Worm (Caenorhabditis elegans) whole organism, L2 larva: ENCODE data around the gene clec-182.

Source experiments
- C34F6.9 ChIP-seq: fragments of 150-350 bp; optimal IDR thresholded peaks from 2 replicates; lab custom pipeline; 2014; ENCODE audit warnings: missing biosample characterization, missing genetic modification characterization
- F13H6.1 ChIP-seq: sonication (generic microtip); optimal IDR thresholded peaks from 2 replicates; lab custom pipeline; 2016; ENCODE audit warnings: missing genetic modification characterization, missing compliant biosample characterization
- R02D3.7 ChIP-seq: fragments of 150-350 bp; optimal IDR thresholded peaks from 2 replicates; lab custom pipeline; 2014; ENCODE audit warnings: missing biosample characterization, missing genetic modification characterization
- aly-2 ChIP-seq: fragments of 150-350 bp; optimal IDR thresholded peaks from 2 replicates; lab custom pipeline; 2014; ENCODE audit warnings: missing biosample characterization, missing genetic modification characterization
- elt-3 ChIP-seq: sonication (generic microtip); optimal IDR thresholded peaks from 2 replicates; lab custom pipeline; 2017; ENCODE audit warnings: missing biosample characterization, missing genetic modification characterization
- fos-1 ChIP-seq: fragments of 150-350 bp; optimal IDR thresholded peaks from 2 replicates; lab custom pipeline; 2014; ENCODE audit warnings: missing biosample characterization, missing genetic modification characterization
- sma-9 ChIP-seq, 2 experiments: fragments of 150-350 bp in 1 of 2; sonication (generic microtip) in 1 of 2; optimal IDR thresholded peaks; 2 replicates each; lab custom pipeline; 2014 to 2016; ENCODE audit warnings: missing genetic modification characterization in 2 of 2, mild to moderate bottlenecking in 1 of 2, missing biosample characterization in 1 of 2, missing compliant biosample characterization in 1 of 2, missing genetic modification reagents in 1 of 2, moderate library complexity in 1 of 2
- ztf-11 ChIP-seq: sonication (generic microtip); optimal IDR thresholded peaks from 2 replicates; lab custom pipeline; 2017; ENCODE audit warnings: missing biosample characterization, missing genetic modification characterization

ce11 chrIV:8793223-8793622 is 4.9 kb downstream of the clec-182 start:
- TF ChIP-seq elt-3: no peak
- no peak for TF ChIP-seq C34F6.9 (tag; lab: Kevin White, UChicago)
- TF ChIP-seq fos-1 (tag; lab: Kevin White, UChicago): peak; percentile 92
- no peak for TF ChIP-seq R02D3.7 (tag; lab: Kevin White, UChicago)
- no peak for TF ChIP-seq ztf-11 (tag; lab: Kevin White, UChicago)
- TF ChIP-seq aly-2 (tag; lab: Kevin White, UChicago): no peak
- TF ChIP-seq F13H6.1 (tag; lab: Kevin White, UChicago): peak; percentile 8
- TF ChIP-seq sma-9 (GFP tag; optimal IDR thresholded peaks at IDR 0.05; lab: Kevin White, UChicago): peak; percentile 79
- TF ChIP-seq sma-9 (tag; optimal IDR thresholded peaks at IDR 0.05; lab: Kevin White, UChicago): no peak
